Fruit fly (Drosophila melanogaster): Measurements from ENCODE around the gene Glut3.

DNA sequence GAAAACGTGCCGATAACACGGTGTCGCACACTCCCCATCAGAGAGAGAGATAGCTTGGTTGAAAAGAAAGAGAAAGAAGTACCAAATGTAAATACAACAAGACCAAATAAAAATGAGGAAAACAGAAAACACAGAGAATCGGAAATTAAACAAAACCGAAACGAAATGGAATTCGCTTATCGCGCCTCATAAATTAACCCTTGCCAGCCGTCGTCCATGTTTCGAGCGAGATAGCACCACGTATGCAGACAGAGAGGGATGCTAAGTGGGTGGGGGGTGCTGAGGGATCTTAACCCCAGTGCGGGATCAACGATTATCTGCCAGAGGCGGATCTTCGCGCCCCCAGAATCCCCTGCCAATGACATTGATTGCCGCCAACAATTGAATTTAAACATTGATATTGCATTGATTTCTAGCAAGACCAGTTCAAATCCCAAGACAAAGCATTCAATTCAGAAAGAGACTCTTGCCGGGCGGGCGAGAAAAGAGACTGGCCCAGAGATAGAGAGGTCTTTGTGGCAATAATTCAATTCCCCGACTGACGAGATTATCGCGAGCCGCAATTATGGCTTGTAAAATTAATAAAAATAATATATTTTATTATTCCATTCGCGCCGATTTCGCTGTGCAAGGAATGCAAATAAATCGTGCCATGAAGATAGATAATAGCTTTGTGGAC is 31.5 kb downstream of the Glut3 start:
- no peak for TF ChIP-seq Dfd (GFP tag; optimal IDR thresholded peaks at IDR 0.05)
- no peak for TF ChIP-seq usp (GFP tag; optimal IDR thresholded peaks at IDR 0.05)
- TF ChIP-seq OdsH (GFP tag; optimal IDR thresholded peaks at IDR 0.05): no peak
- TF ChIP-seq Myc (optimal IDR thresholded peaks at IDR 0.05): no peak
- no peak for TF ChIP-seq brk (GFP tag; optimal IDR thresholded peaks at IDR 0.05)
- no peak for TF ChIP-seq GATAd (GFP tag; optimal IDR thresholded peaks at IDR 0.05)
- no peak for TF ChIP-seq pan (optimal IDR thresholded peaks at IDR 0.05)
- no peak for TF ChIP-seq lola (GFP tag; optimal IDR thresholded peaks at IDR 0.05)
- TF ChIP-seq CG32264 (GFP tag; optimal IDR thresholded peaks at IDR 0.05): no peak
- TF ChIP-seq dsf (GFP tag; optimal IDR thresholded peaks at IDR 0.05; ENCODE audit: borderline replicate concordance): no peak
- no peak for TF ChIP-seq Hr83 (GFP tag; optimal IDR thresholded peaks at IDR 0.05; ENCODE audit: poor library complexity, severe bottlenecking)
